Worm (Caenorhabditis elegans) whole organism, L1 larva: ENCODE results near the gene prx-19.

ENCODE experiments used
- C04F5.9 ChIP-seq: sonication (generic microtip); optimal IDR thresholded peaks from 2 replicates; lab custom pipeline; 2016; ENCODE audit warnings: missing genetic modification characterization, missing compliant biosample characterization
- F16B12.6 ChIP-seq: fragments of 150-350 bp; optimal IDR thresholded peaks from 2 replicates; lab custom pipeline; 2014; ENCODE audit warnings: missing biosample characterization, missing genetic modification characterization
- alr-1 ChIP-seq: fragments of 200-800 bp; sonication (Bioruptor generic); optimal IDR thresholded peaks from 2 replicates; lab custom pipeline; 2018; ENCODE audit warnings: borderline replicate concordance, mild to moderate bottlenecking, missing genetic modification characterization, missing compliant biosample characterization
- aly-2 ChIP-seq: fragments of 150-350 bp; optimal IDR thresholded peaks from 2 replicates; lab custom pipeline; 2014; ENCODE audit warnings: missing biosample characterization, missing genetic modification characterization
- ceh-8 ChIP-seq: fragments of 200-800 bp; sonication (Bioruptor generic); optimal IDR thresholded peaks from 2 replicates; lab custom pipeline; 2018; ENCODE audit warnings: mild to moderate bottlenecking, missing genetic modification characterization, moderate library complexity, missing compliant biosample characterization
- ceh-88 ChIP-seq: fragments of 200-800 bp; sonication (Bioruptor generic); IDR thresholded peaks from 2 replicates; pipeline ENCODE4 v1.3.6; 2022; ENCODE audit warnings: missing genetic modification characterization, missing compliant biosample characterization
- dsc-1 ChIP-seq: sonication (generic microtip); optimal IDR thresholded peaks from 2 replicates; lab custom pipeline; 2016; ENCODE audit warnings: mild to moderate bottlenecking, missing genetic modification characterization, missing compliant biosample characterization
- efl-1 ChIP-seq, 4 experiments: fragments of 150-350 bp; optimal IDR thresholded peaks in 3 of 4; peaks in 1 of 4; 1 replicate in 1 of 4; 2 replicates in 3 of 4; lab custom pipeline; 2014; ENCODE audit warnings: missing biosample characterization in 2 of 4, missing genetic modification characterization in 2 of 4, missing genetic modification reagents in 2 of 4
- egl-13 ChIP-seq: sonication (generic microtip); optimal IDR thresholded peaks from 2 replicates; lab custom pipeline; 2016; ENCODE audit warnings: missing genotype, missing genetic modification reagents, missing genetic modification characterization, missing compliant biosample characterization
- egl-27 ChIP-seq, 2 experiments: fragments of 150-350 bp in 1 of 2; sonication (generic microtip); optimal IDR thresholded peaks; 3 replicates each; lab custom pipeline; 2017 to 2018; ENCODE audit warnings: missing biosample characterization in 2 of 2, missing genetic modification characterization in 2 of 2, missing genetic modification reagents in 2 of 2
- elt-2 ChIP-seq: sonication (generic microtip); optimal IDR thresholded peaks from 2 replicates; lab custom pipeline; 2016; ENCODE audit warnings: missing genetic modification characterization, mild to moderate bottlenecking, inconsistent platforms, missing compliant biosample characterization, missing genetic modification reagents
- elt-3 ChIP-seq, 6 experiments: fragments of 150-350 bp in 1 of 6; sonication (generic microtip); optimal IDR thresholded peaks; 2 replicates each; lab custom pipeline; 2017 to 2018; ENCODE audit warnings: missing biosample characterization in 6 of 6, missing genetic modification characterization in 6 of 6, inconsistent platforms in 1 of 6
- ets-5 ChIP-seq: fragments of 200-800 bp; sonication (Bioruptor generic); IDR thresholded peaks from 2 replicates; pipeline ENCODE4 v1.3.6; 2022; ENCODE audit warnings: missing genetic modification characterization, missing compliant biosample characterization
- fkh-10 ChIP-seq: sonication (generic microtip); optimal IDR thresholded peaks from 2 replicates; lab custom pipeline; 2017; ENCODE audit warnings: missing biosample characterization, missing genetic modification reagents, missing genetic modification characterization
- fkh-4 ChIP-seq: sonication (generic microtip); optimal IDR thresholded peaks from 2 replicates; lab custom pipeline; 2016; ENCODE audit warnings: missing compliant biosample characterization, missing genetic modification characterization, borderline replicate concordance
- fkh-8 ChIP-seq: sonication (generic microtip); optimal IDR thresholded peaks from 2 replicates; lab custom pipeline; 2016; ENCODE audit warnings: mild to moderate bottlenecking, missing genetic modification characterization, missing compliant biosample characterization
- jun-1 ChIP-seq: fragments of 150-350 bp; optimal IDR thresholded peaks from 2 replicates; lab custom pipeline; 2014; ENCODE audit warnings: missing biosample characterization, missing genetic modification reagents, missing genetic modification characterization
- lin-14 ChIP-seq: fragments of 200-800 bp; sonication (Bioruptor generic); optimal IDR thresholded peaks from 2 replicates; lab custom pipeline; 2018; ENCODE audit warnings: mild to moderate bottlenecking, missing genetic modification characterization, moderate library complexity, missing compliant biosample characterization
- lin-15B ChIP-seq: fragments of 150-350 bp; sonication (generic microtip); optimal IDR thresholded peaks from 3 replicates; lab custom pipeline; 2014; ENCODE audit warnings: missing biosample characterization, missing genetic modification characterization
- lin-35 ChIP-seq, 2 experiments: fragments of 150-350 bp; optimal IDR thresholded peaks; 2 replicates each; lab custom pipeline; 2014; ENCODE audit warnings: missing biosample characterization in 2 of 2, missing genetic modification characterization in 2 of 2, missing genetic modification reagents in 2 of 2
- lsy-2 ChIP-seq, 2 experiments: fragments of 150-350 bp; optimal IDR thresholded peaks; 2 replicates each; lab custom pipeline; 2014; ENCODE audit warnings: missing biosample characterization in 2 of 2, missing genetic modification characterization in 2 of 2
- mdl-1 ChIP-seq, 2 experiments: fragments of 150-350 bp; optimal IDR thresholded peaks; 2 replicates each; lab custom pipeline; 2014 to 2017; ENCODE audit warnings: missing biosample characterization in 2 of 2, missing genetic modification characterization in 2 of 2, inconsistent platforms in 1 of 2
- mep-1 ChIP-seq: fragments of 150-350 bp; optimal IDR thresholded peaks from 2 replicates; lab custom pipeline; 2014; ENCODE audit warnings: missing biosample characterization, missing genetic modification characterization
- nhr-20 ChIP-seq: sonication (generic microtip); optimal IDR thresholded peaks from 2 replicates; lab custom pipeline; 2016; ENCODE audit warnings: mild to moderate bottlenecking, missing genetic modification characterization, missing compliant biosample characterization
- nhr-28 ChIP-seq: fragments of 150-350 bp; optimal IDR thresholded peaks from 2 replicates; lab custom pipeline; 2014; ENCODE audit warnings: missing biosample characterization, missing genetic modification characterization
- nhr-71 ChIP-seq: sonication (generic microtip); optimal IDR thresholded peaks from 2 replicates; lab custom pipeline; 2016; ENCODE audit warnings: mild to moderate bottlenecking, missing genetic modification characterization, moderate library complexity, missing compliant biosample characterization
- nhr-85 ChIP-seq: sonication (generic microtip); peaks from one replicate; lab custom pipeline; 2016; ENCODE audit warnings: missing genetic modification characterization, inconsistent platforms, missing compliant biosample characterization
- nhr-90 ChIP-seq: sonication (generic microtip); optimal IDR thresholded peaks from 2 replicates; lab custom pipeline; 2016; ENCODE audit warnings: mild to moderate bottlenecking, missing genetic modification characterization, missing compliant biosample characterization; ENCODE audit not compliant: poor library complexity
- pag-3 ChIP-seq: sonication (generic microtip); optimal IDR thresholded peaks from 2 replicates; lab custom pipeline; 2017; ENCODE audit warnings: missing genetic modification characterization, mild to moderate bottlenecking, missing compliant biosample characterization, antibody characterized with exemption, borderline replicate concordance; ENCODE audit not compliant: insufficient read depth
- pqm-1 ChIP-seq: sonication (generic microtip); optimal IDR thresholded peaks from 3 replicates; lab custom pipeline; 2017; ENCODE audit warnings: missing biosample characterization, missing genetic modification characterization
- rnt-1 ChIP-seq: sonication (generic microtip); optimal IDR thresholded peaks from 2 replicates; lab custom pipeline; 2016; ENCODE audit warnings: mild to moderate bottlenecking, missing genetic modification characterization, moderate library complexity, missing compliant biosample characterization
- snu-23 ChIP-seq: sonication (generic microtip); optimal IDR thresholded peaks from 2 replicates; lab custom pipeline; 2016; ENCODE audit warnings: missing genetic modification characterization, missing compliant biosample characterization
- sox-4 ChIP-seq: sonication (generic microtip); optimal IDR thresholded peaks from 2 replicates; lab custom pipeline; 2016; ENCODE audit warnings: missing genetic modification characterization, missing compliant biosample characterization
- sptf-1 ChIP-seq: fragments of 150-350 bp; optimal IDR thresholded peaks from 2 replicates; lab custom pipeline; 2014; ENCODE audit warnings: missing biosample characterization, missing genetic modification characterization
- tlp-1 ChIP-seq: fragments of 150-350 bp; optimal IDR thresholded peaks from 2 replicates; lab custom pipeline; 2014; ENCODE audit warnings: missing biosample characterization, missing genetic modification characterization
- unc-130 ChIP-seq: fragments of 150-350 bp; optimal IDR thresholded peaks from 2 replicates; lab custom pipeline; 2017; ENCODE audit warnings: missing biosample characterization, missing genetic modification characterization, inconsistent platforms
- vab-15 ChIP-seq: sonication (generic microtip); optimal IDR thresholded peaks from 2 replicates; lab custom pipeline; 2017; ENCODE audit warnings: missing genotype, mild to moderate bottlenecking, missing genetic modification characterization, missing compliant biosample characterization
- xbp-1 ChIP-seq: sonication (generic microtip); optimal IDR thresholded peaks from 2 replicates; lab custom pipeline; 2016; ENCODE audit warnings: missing genetic modification characterization, missing compliant biosample characterization
- zag-1 ChIP-seq: fragments of 150-350 bp; optimal IDR thresholded peaks from 2 replicates; lab custom pipeline; 2014; ENCODE audit warnings: missing biosample characterization, missing genetic modification characterization

The prx-19 gene

ce11 chrIII:8815699-8816098 is 6.6 kb upstream of the prx-19 start:
- TF ChIP-seq snu-23 (GFP tag; lab: Kevin White, UChicago), result peak; percentile 35
- TF ChIP-seq nhr-71 (tag; lab: Kevin White, UChicago), result peak; percentile 58
- peak; percentile 42 for TF ChIP-seq dsc-1 (tag; lab: Kevin White, UChicago)
- no peak for TF ChIP-seq pqm-1 (tag; lab: Kevin White, UChicago)
- no peak for TF ChIP-seq tlp-1 (tag; lab: Kevin White, UChicago)
- TF ChIP-seq nhr-20, result peak; percentile 15
- peak; percentile 95 for TF ChIP-seq pag-3 (tag; lab: Kevin White, UChicago)
- TF ChIP-seq ceh-88 (GFP tag; lab: Robert Waterston, UW), result no peak
- peak in 1 of 2 experiments; percentile 25 for TF ChIP-seq lin-35 (GFP tag; optimal IDR thresholded peaks at IDR 0.05; lab: Kevin White, UChicago)
- TF ChIP-seq nhr-28 (tag; lab: Kevin White, UChicago), result no peak
- TF ChIP-seq mep-1 (tag; lab: Kevin White, UChicago), result no peak
- TF ChIP-seq lin-14 (GFP tag; lab: Kevin White, UChicago), result peak; percentile 67
- TF ChIP-seq lsy-2 (tag; optimal IDR thresholded peaks at IDR 0.05; lab: Kevin White, UChicago), result peak in 1 of 2 experiments; percentile 40
- peak; percentile 36 for TF ChIP-seq unc-130 (tag; lab: Kevin White, UChicago)
- TF ChIP-seq F16B12.6 (tag; lab: Kevin White, UChicago), result no peak
- TF ChIP-seq rnt-1 (tag; lab: Kevin White, UChicago), result peak; percentile 56
- TF ChIP-seq efl-1 (optimal IDR thresholded peaks at IDR 0.05; lab: Kevin White, UChicago), result peak in 1 of 2 experiments; percentile 15
- peak in 1 of 2 experiments; percentile 89 for TF ChIP-seq efl-1 (GFP tag; optimal IDR thresholded peaks at IDR 0.05 in 1 of 2; lab: Kevin White, UChicago)
- TF ChIP-seq sox-4 (tag; lab: Kevin White, UChicago), result no peak
- no peak for TF ChIP-seq fkh-8 (tag; lab: Kevin White, UChicago)
- TF ChIP-seq, all 84 proteins: peak for 11

- TF ChIP-seq lin-14 (GFP tag; lab: Kevin White, UChicago) (peak; percentile 53), aly-2 (tag; lab: Kevin White, UChicago) (no peak), fkh-10 (GFP tag; lab: Kevin White, UChicago) (peak; percentile 36)
Measured at ce11 chrIII:8811111-8811510, 2.0 kb upstream of the prx-19 start.

- TF ChIP-seq mdl-1 (tag; optimal IDR thresholded peaks at IDR 0.05; lab: Kevin White, UChicago) (no peak), C04F5.9 (tag; lab: Kevin White, UChicago) (no peak), zag-1 (tag; lab: Kevin White, UChicago) (no peak), sptf-1 (tag; lab: Kevin White, UChicago) (no peak), pag-3 (tag; lab: Kevin White, UChicago) (no peak), ets-5 (no peak)
Measured at ce11 chrIII:8807246-8807645, 1.8 kb downstream of the prx-19 start, which contains the start of gene F54F2.7. TSS of gene F54F2.7 (minus strand) at chrIII:8807346.

ce11 chrIII:8805815-8806214 is 3.3 kb downstream of the prx-19 start:
- TF ChIP-seq aly-2 (tag; lab: Kevin White, UChicago) (peak; percentile 3), nhr-85 (tag; lab: Kevin White, UChicago) (peak; percentile 71), elt-3 (tag; optimal IDR thresholded peaks at IDR 0.05; lab: Kevin White, UChicago) (no peak)

ce11 chrIII:8801864-8802818 is 7.0 kb downstream of the prx-19 start:
- TF ChIP-seq nhr-90 (tag; lab: Kevin White, UChicago) (peak; percentile 95), fkh-4 (peak; percentile 80), lin-15B (tag; lab: Kevin White, UChicago) (peak; percentile 9), egl-27 (tag; optimal IDR thresholded peaks at IDR 0.05; lab: Kevin White, UChicago) (peak; percentile 95 to 96), tlp-1 (tag; lab: Kevin White, UChicago) (no peak), vab-15 (tag; lab: Kevin White, UChicago) (peak; percentile 86), xbp-1 (tag; lab: Kevin White, UChicago) (peak; percentile 93), nhr-20 (peak; percentile 98), pqm-1 (tag; lab: Kevin White, UChicago) (peak; percentile 24), ceh-8 (GFP tag; lab: Kevin White, UChicago) (no peak), pag-3 (tag; lab: Kevin White, UChicago) (no peak), egl-13 (tag; lab: Kevin White, UChicago) (peak; percentile 84), efl-1 (optimal IDR thresholded peaks at IDR 0.05; lab: Kevin White, UChicago) (peak; percentile 90 to 97), efl-1 (GFP tag; optimal IDR thresholded peaks at IDR 0.05 in 1 of 2; lab: Kevin White, UChicago) (peak; percentile 70 to 97), elt-2 (tag; lab: Kevin White, UChicago) (peak; percentile 90), jun-1 (peak; percentile 97), alr-1 (tag; lab: Kevin White, UChicago) (no peak), rnt-1 (tag; lab: Kevin White, UChicago) (peak; percentile 91)
